Worm (Caenorhabditis elegans): ENCODE measurements around the gene Y22D7AL.9.

ce11 chrIII:1634270-1634669 is 20.4 kb upstream of the Y22D7AL.9 start, which contains the start of gene Y22D7AL.11:
- TF ChIP-seq elt-3 (tag; optimal IDR thresholded peaks at IDR 0.05) (no peak), lin-32 (GFP tag; optimal IDR thresholded peaks at IDR 0.05) (no peak), unc-62 (GFP tag; optimal IDR thresholded peaks at IDR 0.05) (no peak)

All from whole organism, mixed stage, embryonic.